Worm (Caenorhabditis elegans): ENCODE measurements around the gene F36H9.2.

F36H9.2 gene

ce11 chrV:1767427-1767826 lies 20.8 kb upstream of the F36H9.2 start:
- TF ChIP-seq flt-1 (GFP tag; IDR thresholded peaks at IDR 0.05) (no peak), ztf-23 (GFP tag; IDR thresholded peaks at IDR 0.05) (no peak), tab-1 (GFP tag; IDR thresholded peaks at IDR 0.05) (no peak), cog-1 (tag; optimal IDR thresholded peaks at IDR 0.05) (no peak), ztf-29 (GFP tag; IDR thresholded peaks at IDR 0.05) (no peak), T22C8.4 (GFP tag; IDR thresholded peaks at IDR 0.05) (no peak), med-1 (GFP tag; optimal IDR thresholded peaks at IDR 0.05; ENCODE audit: insufficient read depth) (no peak), klf-2 (GFP tag; conservative IDR thresholded peaks at IDR 0.05) (no peak)

- TF ChIP-seq T22C8.4 (GFP tag; IDR thresholded peaks at IDR 0.05) (no peak), tab-1 (GFP tag; IDR thresholded peaks at IDR 0.05) (no peak), ztf-29 (GFP tag; IDR thresholded peaks at IDR 0.05) (no peak), ref-1 (GFP tag; conservative IDR thresholded peaks at IDR 0.05) (no peak), klf-2 (GFP tag; conservative IDR thresholded peaks at IDR 0.05) (no peak), ztf-23 (GFP tag; IDR thresholded peaks at IDR 0.05) (no peak), flt-1 (GFP tag; IDR thresholded peaks at IDR 0.05) (no peak), med-1 (GFP tag; optimal IDR thresholded peaks at IDR 0.05; ENCODE audit: insufficient read depth) (no peak), cog-1 (tag; optimal IDR thresholded peaks at IDR 0.05) (no peak)
Observed at ce11 chrV:1771727-1772126, 16.5 kb upstream of the F36H9.2 start, which contains the start of gene dhs-13. Gene dhs-13, minus strand, starts transcription at chrV:1771734.

- TF ChIP-seq cog-1 (tag; optimal IDR thresholded peaks at IDR 0.05) = no peak
- TF ChIP-seq tab-1 (GFP tag; IDR thresholded peaks at IDR 0.05) = no peak
Observed at ce11 chrV:1773120-1773519, 15.1 kb upstream of the F36H9.2 start.

- TF ChIP-seq T22C8.4 (GFP tag; IDR thresholded peaks at IDR 0.05) (no peak), flt-1 (GFP tag; IDR thresholded peaks at IDR 0.05) (no peak), cog-1 (tag; optimal IDR thresholded peaks at IDR 0.05) (no peak), med-1 (GFP tag; optimal IDR thresholded peaks at IDR 0.05; ENCODE audit: insufficient read depth) (no peak), tab-1 (GFP tag; IDR thresholded peaks at IDR 0.05) (no peak), ref-1 (GFP tag; conservative IDR thresholded peaks at IDR 0.05) (no peak), ztf-29 (GFP tag; IDR thresholded peaks at IDR 0.05) (no peak), klf-2 (GFP tag; conservative IDR thresholded peaks at IDR 0.05) (no peak)
Observed at ce11 chrV:1774874-1775589, 13.2 kb upstream of the F36H9.2 start, which contains the start of gene F36H9.7. Gene F36H9.7, minus strand, starts transcription at chrV:1774924.

- TF ChIP-seq ztf-29 (GFP tag; IDR thresholded peaks at IDR 0.05) = no peak
- no peak for TF ChIP-seq klf-2 (GFP tag; conservative IDR thresholded peaks at IDR 0.05)
- TF ChIP-seq med-1 (GFP tag; optimal IDR thresholded peaks at IDR 0.05; ENCODE audit: insufficient read depth) = no peak
- no peak for TF ChIP-seq flt-1 (GFP tag; IDR thresholded peaks at IDR 0.05)
- TF ChIP-seq tab-1 (GFP tag; IDR thresholded peaks at IDR 0.05) = no peak
- TF ChIP-seq ztf-23 (GFP tag; IDR thresholded peaks at IDR 0.05) = no peak
- no peak for TF ChIP-seq cog-1 (tag; optimal IDR thresholded peaks at IDR 0.05)
- TF ChIP-seq ref-1 (GFP tag; conservative IDR thresholded peaks at IDR 0.05) = no peak
- TF ChIP-seq T22C8.4 (GFP tag; IDR thresholded peaks at IDR 0.05) = no peak
Observed at ce11 chrV:1779136-1779535, 9.1 kb upstream of the F36H9.2 start, which contains the start of gene F36H9.4. Gene F36H9.4, minus strand, starts transcription at chrV:1779236.

- TF ChIP-seq klf-2 (GFP tag; conservative IDR thresholded peaks at IDR 0.05) = no peak
Observed at ce11 chrV:1779994-1780393, 8.3 kb upstream of the F36H9.2 start.

ce11 chrV:1781922-1782321 lies 6.3 kb upstream of the F36H9.2 start, which contains the start of gene F36H9.5:
Gene F36H9.5, minus strand, starts transcription at chrV:1782022.
- TF ChIP-seq ztf-23 (GFP tag; IDR thresholded peaks at IDR 0.05) = no peak
- TF ChIP-seq cog-1 (tag; optimal IDR thresholded peaks at IDR 0.05) = no peak
- no peak for TF ChIP-seq ref-1 (GFP tag; conservative IDR thresholded peaks at IDR 0.05)
- no peak for TF ChIP-seq klf-2 (GFP tag; conservative IDR thresholded peaks at IDR 0.05)
- no peak for TF ChIP-seq tab-1 (GFP tag; IDR thresholded peaks at IDR 0.05)
- TF ChIP-seq T22C8.4 (GFP tag; IDR thresholded peaks at IDR 0.05) = no peak

- TF ChIP-seq flt-1 (GFP tag; IDR thresholded peaks at IDR 0.05) = no peak
- TF ChIP-seq klf-2 (GFP tag; conservative IDR thresholded peaks at IDR 0.05) = no peak
- no peak for TF ChIP-seq T22C8.4 (GFP tag; IDR thresholded peaks at IDR 0.05)
- no peak for TF ChIP-seq ztf-23 (GFP tag; IDR thresholded peaks at IDR 0.05)
- TF ChIP-seq ref-1 (GFP tag; conservative IDR thresholded peaks at IDR 0.05) = no peak
- no peak for TF ChIP-seq ztf-29 (GFP tag; IDR thresholded peaks at IDR 0.05)
- no peak for TF ChIP-seq tab-1 (GFP tag; IDR thresholded peaks at IDR 0.05)
- TF ChIP-seq med-1 (GFP tag; optimal IDR thresholded peaks at IDR 0.05; ENCODE audit: insufficient read depth) = no peak
- no peak for TF ChIP-seq cog-1 (tag; optimal IDR thresholded peaks at IDR 0.05)
Observed at ce11 chrV:1789495-1789894, 1.2 kb downstream of the F36H9.2 start.

- TF ChIP-seq cog-1 (tag; optimal IDR thresholded peaks at IDR 0.05) = no peak
Observed at ce11 chrV:1794218-1794617, 6.0 kb downstream of the F36H9.2 start, which contains the start of gene F36H9.1. Gene F36H9.1, plus strand, starts transcription at chrV:1794518.

- TF ChIP-seq T22C8.4 (GFP tag; IDR thresholded peaks at IDR 0.05) (no peak), cog-1 (tag; optimal IDR thresholded peaks at IDR 0.05) (no peak), klf-2 (GFP tag; conservative IDR thresholded peaks at IDR 0.05) (no peak), ztf-29 (GFP tag; IDR thresholded peaks at IDR 0.05) (no peak), med-1 (GFP tag; optimal IDR thresholded peaks at IDR 0.05; ENCODE audit: insufficient read depth) (no peak), tab-1 (GFP tag; IDR thresholded peaks at IDR 0.05) (no peak), ref-1 (GFP tag; conservative IDR thresholded peaks at IDR 0.05) (no peak), ztf-23 (GFP tag; IDR thresholded peaks at IDR 0.05) (no peak), flt-1 (GFP tag; IDR thresholded peaks at IDR 0.05) (no peak)
Observed at ce11 chrV:1797900-1798299, 9.6 kb downstream of the F36H9.2 start, which contains the start of gene F36H9.10. Gene F36H9.10, plus strand, starts transcription at chrV:1798200.
